Fruit fly (Drosophila melanogaster) whole organism, embryonic: Measurements from ENCODE around the gene CG14803.

Experiments used
- Abd-B ChIP-seq: fragments of 200-800 bp; sonication (Bioruptor generic); optimal IDR thresholded peaks from 2 replicates; lab custom pipeline; 2018; ENCODE audit warnings: missing biosample characterization, mild to moderate bottlenecking, missing genetic modification characterization, moderate library complexity
- Atf3 ChIP-seq: fragments of 200-800 bp; sonication (Bioruptor generic); optimal IDR thresholded peaks from 3 replicates; lab custom pipeline; 2016; ENCODE audit warnings: missing biosample characterization, missing genetic modification characterization
- Awh ChIP-seq: fragments of 200-800 bp; sonication (Bioruptor generic); IDR thresholded peaks from 2 replicates; pipeline ENCODE4, ENCODE4 v1.3.6; 2022; ENCODE audit warnings: missing biosample characterization, missing genetic modification characterization
- CG12391 ChIP-seq: fragments of 200-800 bp; sonication (Bioruptor generic); optimal IDR thresholded peaks from 3 replicates; lab custom pipeline; 2018; ENCODE audit warnings: missing biosample characterization, mild to moderate bottlenecking, missing genetic modification characterization, moderate library complexity
- CG13296 ChIP-seq: fragments of 200-800 bp; sonication (Bioruptor generic); optimal IDR thresholded peaks from 3 replicates; lab custom pipeline; 2018; ENCODE audit warnings: missing biosample characterization, mild to moderate bottlenecking, missing genetic modification characterization
- CG14014 ChIP-seq: fragments of 200-800 bp; sonication (Bioruptor generic); IDR thresholded peaks from 2 replicates; pipeline ENCODE4 v1.3.6; 2022; ENCODE audit warnings: missing biosample characterization, missing genetic modification characterization
- CG14441 ChIP-seq: fragments of 200-800 bp; sonication (Bioruptor generic); IDR thresholded peaks from 2 replicates; pipeline ENCODE4 v1.3.6; 2022; ENCODE audit warnings: missing biosample characterization, missing genetic modification characterization
- CG17359 ChIP-seq: fragments of 200-800 bp; sonication (Bioruptor generic); optimal IDR thresholded peaks from 3 replicates; lab custom pipeline; 2018; ENCODE audit warnings: missing biosample characterization, mild to moderate bottlenecking, missing genetic modification characterization, moderate library complexity
- CG17361 ChIP-seq: fragments of 200-800 bp; sonication (Bioruptor generic); IDR thresholded peaks from 3 replicates; pipeline ENCODE4 v1.3.6; 2022; ENCODE audit warnings: missing biosample characterization, missing genetic modification characterization
- CG17612 ChIP-seq: fragments of 200-800 bp; sonication (Bioruptor generic); IDR thresholded peaks from 2 replicates; pipeline ENCODE4 v1.3.6; 2022; ENCODE audit warnings: missing biosample characterization, missing genetic modification characterization
- CG31441 ChIP-seq: fragments of 200-800 bp; sonication (Bioruptor generic); IDR thresholded peaks from 2 replicates; pipeline ENCODE4 v1.3.6; 2022; ENCODE audit warnings: missing biosample characterization, missing genetic modification characterization
- CG3838 ChIP-seq: fragments of 200-800 bp; sonication (Bioruptor generic); optimal IDR thresholded peaks from 3 replicates; lab custom pipeline; 2016; ENCODE audit warnings: missing biosample characterization, missing genetic modification characterization
- CG4360 ChIP-seq: fragments of 200-800 bp; sonication (Bioruptor generic); IDR thresholded peaks from 2 replicates; pipeline ENCODE4 v1.3.6; 2022; ENCODE audit warnings: missing biosample characterization, missing genetic modification characterization
- CG7271 ChIP-seq: fragments of 200-800 bp; sonication (Bioruptor generic); optimal IDR thresholded peaks from 2 replicates; lab custom pipeline; 2018; ENCODE audit warnings: missing biosample characterization, mild to moderate bottlenecking, missing genetic modification characterization, moderate library complexity
- CG8290 ChIP-seq, 3 experiments: fragments of 200-800 bp; sonication (Bioruptor generic); optimal IDR thresholded peaks; 2 replicates each; lab custom pipeline; 2016 to 2019; ENCODE audit warnings: missing biosample characterization in 3 of 3, missing genetic modification characterization in 3 of 3, mild to moderate bottlenecking in 2 of 3, moderate library complexity in 1 of 3
- CG8388 ChIP-seq: fragments of 200-800 bp; sonication (Bioruptor generic); optimal IDR thresholded peaks from 2 replicates; lab custom pipeline; 2019; ENCODE audit warnings: missing biosample characterization, mild to moderate bottlenecking, missing genetic modification characterization, moderate library complexity
- CrebB ChIP-seq: fragments of 200-800 bp; sonication (Bioruptor generic); optimal IDR thresholded peaks from 3 replicates; lab custom pipeline; 2018; ENCODE audit warnings: missing biosample characterization, mild to moderate bottlenecking, missing genetic modification characterization
- D19A ChIP-seq: fragments of 200-800 bp; optimal IDR thresholded peaks from 3 replicates; lab custom pipeline; 2019; ENCODE audit warnings: missing biosample characterization, mild to moderate bottlenecking, missing genetic modification characterization, moderate library complexity
- Dip2 ChIP-seq: fragments of 200-800 bp; sonication (Bioruptor generic); IDR thresholded peaks from 2 replicates; pipeline ENCODE4 v1.3.6; 2022; ENCODE audit warnings: missing biosample characterization, missing genetic modification characterization
- Drgx ChIP-seq: fragments of 200-800 bp; sonication (Bioruptor generic); IDR thresholded peaks from 2 replicates; pipeline ENCODE4 v1.3.6; 2022; ENCODE audit warnings: missing biosample characterization, missing genetic modification characterization
- Ets65A ChIP-seq: fragments of 200-800 bp; sonication (Bioruptor generic); peaks from one replicate; lab custom pipeline; 2016; ENCODE audit warnings: missing biosample characterization, missing genetic modification characterization
- Fer2 ChIP-seq: fragments of 200-800 bp; sonication (Bioruptor generic); optimal IDR thresholded peaks from 2 replicates; lab custom pipeline; 2018; ENCODE audit warnings: missing biosample characterization, mild to moderate bottlenecking, missing genetic modification characterization, moderate library complexity
- Hr3 ChIP-seq: fragments of 200-800 bp; sonication (Bioruptor generic); optimal IDR thresholded peaks from 3 replicates; lab custom pipeline; 2016; ENCODE audit warnings: missing biosample characterization, missing genetic modification characterization
- Hr39 ChIP-seq: fragments of >200 bp; optimal IDR thresholded peaks from 2 replicates; lab custom pipeline; 2017
- MTF-1 ChIP-seq: fragments of 200-800 bp; sonication (Bioruptor generic); optimal IDR thresholded peaks from 2 replicates; lab custom pipeline; 2018; ENCODE audit warnings: missing biosample characterization, mild to moderate bottlenecking, missing genetic modification characterization, borderline replicate concordance
- Max ChIP-seq: fragments of 200-800 bp; sonication (Bioruptor generic); optimal IDR thresholded peaks from 2 replicates; lab custom pipeline; 2016; ENCODE audit warnings: missing biosample characterization, mild to moderate bottlenecking, missing genetic modification characterization
- NC2β ChIP-seq: fragments of 200-800 bp; sonication (Bioruptor generic); optimal IDR thresholded peaks from 2 replicates; lab custom pipeline; 2016; ENCODE audit warnings: missing biosample characterization, missing genetic modification characterization
- Nf-YB ChIP-seq: fragments of 200-800 bp; sonication (Bioruptor generic); optimal IDR thresholded peaks from 3 replicates; lab custom pipeline; 2019; ENCODE audit warnings: missing biosample characterization, mild to moderate bottlenecking, missing genetic modification characterization, moderate library complexity
- Taf1 ChIP-seq: fragments of 200-800 bp; sonication (Bioruptor generic); IDR thresholded peaks from 2 replicates; pipeline ENCODE4 v1.3.6; 2022; ENCODE audit warnings: missing biosample characterization, missing genetic modification characterization
- Tbp ChIP-seq: fragments of >200 bp; optimal IDR thresholded peaks from 2 replicates; lab custom pipeline; 2018; ENCODE audit warnings: missing biosample characterization, missing genetic modification characterization
- Vsx1 ChIP-seq: fragments of 200-800 bp; sonication (Bioruptor generic); optimal IDR thresholded peaks from 2 replicates; lab custom pipeline; 2017; ENCODE audit warnings: missing biosample characterization, mild to moderate bottlenecking, missing genetic modification characterization, missing genetic modification reagents
- ap ChIP-seq: fragments of 200-800 bp; sonication (Bioruptor generic); IDR thresholded peaks from 2 replicates; pipeline ENCODE4 v1.3.6; 2022; ENCODE audit warnings: missing biosample characterization, missing genetic modification characterization
- ash1 ChIP-seq: fragments of 200-800 bp; sonication (Bioruptor generic); optimal IDR thresholded peaks from 2 replicates; lab custom pipeline; 2018; ENCODE audit warnings: missing biosample characterization, mild to moderate bottlenecking, missing genetic modification characterization
- chif ChIP-seq, 2 experiments: fragments of 200-800 bp; sonication (Bioruptor generic); optimal IDR thresholded peaks; 3 replicates each; lab custom pipeline; 2016; ENCODE audit warnings: missing biosample characterization in 2 of 2, missing genetic modification characterization in 2 of 2
- crc ChIP-seq: fragments of 200-800 bp; sonication (Bioruptor generic); optimal IDR thresholded peaks from 2 replicates; lab custom pipeline; 2016; ENCODE audit warnings: missing biosample characterization, missing genetic modification characterization
- emc ChIP-seq: fragments of 200-800 bp; sonication (Bioruptor generic); optimal IDR thresholded peaks from 2 replicates; lab custom pipeline; 2016; ENCODE audit warnings: missing biosample characterization, missing genetic modification characterization
- ems ChIP-seq: fragments of 200-800 bp; sonication (Bioruptor generic); optimal IDR thresholded peaks from 3 replicates; lab custom pipeline; 2016; ENCODE audit warnings: missing biosample characterization, missing genetic modification characterization
- ftz-f1 ChIP-seq: fragments of 200-800 bp; sonication (Bioruptor generic); optimal IDR thresholded peaks from 2 replicates; lab custom pipeline; 2016; ENCODE audit warnings: missing biosample characterization, missing genetic modification characterization
- gsb ChIP-seq: fragments of 200-800 bp; sonication (Bioruptor generic); IDR thresholded peaks from 2 replicates; pipeline ENCODE4 v1.3.6; 2022; ENCODE audit warnings: missing biosample characterization, missing genetic modification characterization
- gt ChIP-seq: fragments of 200-800 bp; sonication (Bioruptor generic); IDR thresholded peaks from 2 replicates; pipeline ENCODE4 v1.3.6; 2022; ENCODE audit warnings: missing biosample characterization, missing genetic modification characterization
- hb ChIP-seq: fragments of 200-800 bp; sonication (Bioruptor generic); IDR thresholded peaks from 3 replicates; pipeline ENCODE4 v1.3.6; 2022; ENCODE audit warnings: missing biosample characterization, missing genetic modification characterization; ENCODE audit not compliant: partially characterized antibody
- mld ChIP-seq: fragments of 200-800 bp; sonication (Bioruptor generic); IDR thresholded peaks from 3 replicates; pipeline ENCODE4 v1.3.6; 2022; ENCODE audit warnings: missing biosample characterization, missing genetic modification characterization; ENCODE audit not compliant: partially characterized antibody
- otp ChIP-seq: fragments of 200-800 bp; sonication (Bioruptor generic); IDR thresholded peaks from 3 replicates; pipeline ENCODE4, ENCODE4 v1.3.6; 2022; ENCODE audit warnings: missing biosample characterization, missing genetic modification characterization
- pnt ChIP-seq: fragments of 200-800 bp; sonication (Bioruptor generic); optimal IDR thresholded peaks from 3 replicates; lab custom pipeline; 2016; ENCODE audit warnings: missing biosample characterization, missing genetic modification characterization
- pzg ChIP-seq: fragments of 200-800 bp; sonication (Bioruptor generic); optimal IDR thresholded peaks from 3 replicates; lab custom pipeline; 2018; ENCODE audit warnings: missing biosample characterization, mild to moderate bottlenecking, missing genetic modification characterization, moderate library complexity
- sim ChIP-seq: fragments of 200-800 bp; sonication (Bioruptor generic); IDR thresholded peaks from 2 replicates; pipeline ENCODE4 v1.3.6; 2022; ENCODE audit warnings: missing biosample characterization, missing genetic modification characterization
- sna ChIP-seq: fragments of 200-800 bp; sonication (Bioruptor generic); IDR thresholded peaks from 2 replicates; pipeline ENCODE4 v1.3.6; 2022; ENCODE audit warnings: missing biosample characterization, missing genetic modification characterization; ENCODE audit not compliant: partially characterized antibody
- sug ChIP-seq: fragments of 200-800 bp; optimal IDR thresholded peaks from 2 replicates; lab custom pipeline; 2019; ENCODE audit warnings: missing biosample characterization, mild to moderate bottlenecking, missing genetic modification characterization, moderate library complexity
- trem ChIP-seq: fragments of 200-800 bp; optimal IDR thresholded peaks from 3 replicates; lab custom pipeline; 2019; ENCODE audit warnings: missing biosample characterization, mild to moderate bottlenecking, missing genetic modification characterization, moderate library complexity
- trh ChIP-seq: fragments of 200-800 bp; sonication (Bioruptor generic); optimal IDR thresholded peaks from 2 replicates; lab custom pipeline; 2016; ENCODE audit warnings: missing biosample characterization, missing genetic modification characterization
- unpg ChIP-seq: fragments of 200-800 bp; sonication (Bioruptor generic); optimal IDR thresholded peaks from 3 replicates; lab custom pipeline; 2018; ENCODE audit warnings: missing biosample characterization, mild to moderate bottlenecking, missing genetic modification characterization, moderate library complexity

The CG14803 gene

DNA sequence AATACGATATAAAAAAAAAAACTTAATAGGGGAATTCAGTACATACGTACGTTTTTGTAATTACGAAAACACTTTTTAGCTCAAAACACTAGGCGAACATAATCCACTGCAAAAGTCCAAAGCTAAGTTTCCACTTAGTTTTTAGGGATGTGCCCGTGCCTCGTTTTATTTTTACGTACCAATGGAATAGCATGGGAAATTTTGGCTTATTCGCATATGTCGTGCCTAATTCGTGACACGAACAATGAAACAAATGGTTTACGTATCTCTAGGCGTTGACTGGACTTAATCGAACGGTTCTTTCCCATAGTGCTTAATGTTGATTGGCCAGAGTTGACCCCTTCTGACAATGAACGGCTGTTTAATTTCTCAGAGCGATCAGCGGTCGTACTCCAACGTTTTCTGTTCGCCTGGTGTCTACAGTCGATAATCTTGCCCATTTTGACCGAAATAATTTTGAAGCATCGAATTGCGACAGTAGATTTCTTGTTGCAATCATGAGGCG lies 11.0 kb downstream of the CG14803 start, which contains the start of gene CG14818 (continued):
- no peak for TF ChIP-seq Hr39 (lab: Kevin White, UChicago)
- TF ChIP-seq unpg: peak; percentile 60
- TF ChIP-seq sna (GFP tag; lab: Robert Waterston, UW): peak; percentile 86
- TF ChIP-seq NC2β (GFP tag; lab: Kevin White, UChicago): no peak
- TF ChIP-seq mld: peak; percentile 57; the same call in 1 of the 3 replicates
- TF ChIP-seq Taf1 (GFP tag; lab: Robert Waterston, UW): no peak
- TF ChIP-seq CG14441 (GFP tag; lab: Robert Waterston, UW): peak; percentile 74
- no peak for TF ChIP-seq trem (tag; lab: Kevin White, UChicago)
- TF ChIP-seq CG8388 (GFP tag; lab: Kevin White, UChicago): peak; percentile 32
- TF ChIP-seq Dip2 (GFP tag; lab: Robert Waterston, UW): no peak
- TF ChIP-seq pzg (GFP tag; lab: Kevin White, UChicago): peak; percentile 32
- no peak for TF ChIP-seq gt
- no peak for TF ChIP-seq CrebB (tag; lab: Kevin White, UChicago)
- TF ChIP-seq CG3838 (GFP tag; lab: Kevin White, UChicago): no peak
- peak; percentile 61 for TF ChIP-seq CG12391 (tag; lab: Kevin White, UChicago)
- TF ChIP-seq Fer2 (tag; lab: Kevin White, UChicago): peak; percentile 45
- TF ChIP-seq gsb (GFP tag; lab: Robert Waterston, UW): peak; percentile 44; the same call in 1 of the 2 replicates
- TF ChIP-seq CG7271 (tag; lab: Kevin White, UChicago): no peak
- TF ChIP-seq sim: no peak
- TF ChIP-seq otp (GFP tag; lab: Robert Waterston, UW): peak; percentile 56; the same call in 1 of the 3 replicates
- peak; percentile 30 to 56 for TF ChIP-seq chif (GFP tag; optimal IDR thresholded peaks at IDR 0.05; lab: Kevin White, UChicago)
- 0 out of 2 replicates have a peak, but pooled peaks have one; percentile 9 for TF ChIP-seq ap (GFP tag; lab: Robert Waterston, UW)
- TF ChIP-seq Tbp (GFP tag; lab: Kevin White, UChicago): no peak
- no peak for TF ChIP-seq CG4360 (GFP tag; lab: Robert Waterston, UW)
- no peak for TF ChIP-seq Vsx1
- TF ChIP-seq CG17359 (tag; lab: Kevin White, UChicago): peak; percentile 95
- TF ChIP-seq Ets65A (GFP tag; lab: Kevin White, UChicago): peak; percentile 97
- TF ChIP-seq CG8290 (GFP tag; optimal IDR thresholded peaks at IDR 0.05; lab: Kevin White, UChicago): peak; percentile 67
- TF ChIP-seq CG8290 (tag; optimal IDR thresholded peaks at IDR 0.05; lab: Kevin White, UChicago): peak in 1 of 2 experiments; percentile 86
- TF ChIP-seq Nf-YB: peak; percentile 79
- TF ChIP-seq D19A (tag; lab: Kevin White, UChicago): peak; percentile 0
- no peak for TF ChIP-seq ftz-f1
- no peak for TF ChIP-seq CG14014 (GFP tag; lab: Robert Waterston, UW)
- 0 out of 2 replicates have a peak, but pooled peaks have one; percentile 17 for TF ChIP-seq CG17612
- peak; percentile 66 for TF ChIP-seq hb
- TF ChIP-seq Hr3 (GFP tag; lab: Kevin White, UChicago): peak; percentile 20
- peak; percentile 38 for TF ChIP-seq ems
- peak; percentile 50 for TF ChIP-seq crc
- peak; percentile 12 for TF ChIP-seq emc (GFP tag; lab: Kevin White, UChicago)
- TF ChIP-seq CG13296 (GFP tag; lab: Kevin White, UChicago): peak; percentile 32
- TF ChIP-seq sug (tag; lab: Kevin White, UChicago): peak; percentile 31
- TF ChIP-seq Awh: no peak
- TF ChIP-seq Max (GFP tag; lab: Kevin White, UChicago): no peak
- no peak for TF ChIP-seq ash1 (GFP tag; lab: Kevin White, UChicago)
- peak; percentile 65 for TF ChIP-seq CG17361
- TF ChIP-seq CG31441: no peak; the same call in 1 of the 2 replicates
- TF ChIP-seq trh (GFP tag; lab: Kevin White, UChicago): no peak
- peak; percentile 46 for TF ChIP-seq Atf3 (GFP tag; lab: Kevin White, UChicago)
- peak; percentile 79 for TF ChIP-seq Abd-B
- peak; percentile 56 for TF ChIP-seq pnt (GFP tag; lab: Kevin White, UChicago)
- TF ChIP-seq Drgx (GFP tag; lab: Robert Waterston, UW): peak; percentile 43
- TF ChIP-seq MTF-1 (GFP tag; lab: Kevin White, UChicago): no peak
